Fruit fly (Drosophila melanogaster) whole organism, adult: ENCODE data around the gene t-Grip84.

ENCODE experiments used
- CG11617 ChIP-seq: fragments of 200-800 bp; sonication (Bioruptor generic); optimal IDR thresholded peaks from 2 replicates; lab custom pipeline; 2017; ENCODE audit warnings: mild to moderate bottlenecking, missing biosample characterization, missing genetic modification reagents, missing genetic modification characterization
- CG12768 ChIP-seq: fragments of 200-800 bp; sonication (Bioruptor generic); optimal IDR thresholded peaks from 2 replicates; lab custom pipeline; 2017; ENCODE audit warnings: missing biosample characterization, missing genetic modification characterization, mild to moderate bottlenecking, moderate library complexity, missing genetic modification reagents
- CG14711 ChIP-seq: fragments of 200-800 bp; sonication (Bioruptor generic); optimal IDR thresholded peaks from 2 replicates; lab custom pipeline; 2018; ENCODE audit warnings: missing biosample characterization, mild to moderate bottlenecking, missing genetic modification characterization, moderate library complexity
- CG1620 ChIP-seq: fragments of 200-800 bp; sonication (Bioruptor generic); optimal IDR thresholded peaks from 2 replicates; lab custom pipeline; 2016; ENCODE audit warnings: missing biosample characterization, missing genetic modification characterization
- CG33017 ChIP-seq: fragments of 200-800 bp; sonication (Bioruptor generic); optimal IDR thresholded peaks from 2 replicates; lab custom pipeline; 2018; ENCODE audit warnings: missing biosample characterization, mild to moderate bottlenecking, missing genetic modification characterization, moderate library complexity
- CG5204 ChIP-seq: fragments of 200-800 bp; sonication (Bioruptor generic); optimal IDR thresholded peaks from 2 replicates; lab custom pipeline; 2016; ENCODE audit warnings: missing biosample characterization, missing genetic modification characterization
- CG7045 ChIP-seq: fragments of 200-800 bp; sonication (Bioruptor generic); optimal IDR thresholded peaks from 2 replicates; lab custom pipeline; 2017; ENCODE audit warnings: missing biosample characterization, mild to moderate bottlenecking, missing genetic modification characterization
- CG7101 ChIP-seq: fragments of 200-800 bp; sonication (Bioruptor generic); optimal IDR thresholded peaks from 2 replicates; lab custom pipeline; 2018; ENCODE audit warnings: missing biosample characterization, mild to moderate bottlenecking, missing genetic modification characterization, moderate library complexity
- Clk ChIP-seq: fragments of 200-800 bp; sonication (Bioruptor generic); optimal IDR thresholded peaks from 2 replicates; lab custom pipeline; 2017; ENCODE audit warnings: missing biosample characterization, missing genetic modification characterization
- Crg-1 ChIP-seq: fragments of 200-800 bp; sonication (Bioruptor generic); optimal IDR thresholded peaks from 2 replicates; lab custom pipeline; 2016; ENCODE audit warnings: missing biosample characterization, missing genetic modification characterization
- Hr96 ChIP-seq: fragments of 200-800 bp; sonication (Bioruptor generic); optimal IDR thresholded peaks from 2 replicates; lab custom pipeline; 2016; ENCODE audit warnings: missing biosample characterization, missing genetic modification characterization
- Mnt ChIP-seq: fragments of 200-800 bp; sonication (Bioruptor generic); optimal IDR thresholded peaks from 2 replicates; lab custom pipeline; 2016; ENCODE audit warnings: missing biosample characterization, mild to moderate bottlenecking, missing genetic modification characterization
- bab1 ChIP-seq: fragments of 200-800 bp; sonication (Bioruptor generic); optimal IDR thresholded peaks from 3 replicates; lab custom pipeline; 2019; ENCODE audit warnings: missing biosample characterization, mild to moderate bottlenecking, missing genetic modification characterization, moderate library complexity
- cic ChIP-seq: fragments of 200-800 bp; sonication (Bioruptor generic); optimal IDR thresholded peaks from 2 replicates; lab custom pipeline; 2017; ENCODE audit warnings: missing biosample characterization, mild to moderate bottlenecking, missing genetic modification characterization, moderate library complexity
- cnc ChIP-seq, 2 experiments: fragments of >200 bp; optimal IDR thresholded peaks; 2 replicates each; lab custom pipeline; 2017
- kay ChIP-seq: fragments of 200-800 bp; sonication (Bioruptor generic); peaks from one replicate; lab custom pipeline; 2016; ENCODE audit warnings: missing biosample characterization, missing genetic modification characterization, borderline replicate concordance
- ovo ChIP-seq: fragments of 200-800 bp; sonication (Bioruptor generic); optimal IDR thresholded peaks from 2 replicates; lab custom pipeline; 2016; ENCODE audit warnings: missing biosample characterization, missing genetic modification characterization
- pad ChIP-seq: fragments of 200-800 bp; sonication (Bioruptor generic); optimal IDR thresholded peaks from 3 replicates; lab custom pipeline; 2017; ENCODE audit warnings: missing biosample characterization, missing genetic modification characterization, mild to moderate bottlenecking, moderate library complexity, missing genetic modification reagents
- tj ChIP-seq: fragments of 200-800 bp; sonication (Bioruptor generic); optimal IDR thresholded peaks from 3 replicates; lab custom pipeline; 2017; ENCODE audit warnings: missing biosample characterization, mild to moderate bottlenecking, missing genetic modification characterization, moderate library complexity
- toe ChIP-seq: fragments of 200-800 bp; sonication (Bioruptor generic); optimal IDR thresholded peaks from 2 replicates; lab custom pipeline; 2016; ENCODE audit warnings: missing biosample characterization, missing genetic modification characterization

Gene t-Grip84

DNA sequence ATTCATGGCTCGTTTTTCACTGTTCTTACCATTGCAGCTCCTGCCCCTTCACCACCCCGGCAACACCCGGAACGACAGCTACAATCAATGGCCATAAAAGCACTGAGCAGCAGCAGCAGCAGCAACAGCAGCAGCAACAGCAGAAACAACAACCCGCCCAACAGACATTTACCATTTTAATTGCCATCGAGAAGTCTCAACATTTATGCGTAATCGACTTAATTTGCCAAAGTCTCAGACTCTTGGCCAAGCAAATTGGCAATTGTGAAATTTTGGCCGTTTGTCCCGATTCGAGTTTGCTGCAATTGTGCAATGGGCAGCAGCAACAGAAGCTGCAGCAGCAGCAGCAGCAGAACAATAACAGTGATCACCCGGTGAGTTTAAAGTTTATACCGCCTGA, 33.8 kb upstream of the t-Grip84 start:
- no peak for TF ChIP-seq cnc (optimal IDR thresholded peaks at IDR 0.05; lab: Kevin White, UChicago)
- TF ChIP-seq tj: no peak
- no peak for TF ChIP-seq CG33017 (tag; lab: Kevin White, UChicago)
- no peak for TF ChIP-seq pad (GFP tag; lab: Kevin White, UChicago)
- TF ChIP-seq Hr96 (GFP tag; lab: Kevin White, UChicago): no peak
- TF ChIP-seq bab1 (GFP tag; lab: Kevin White, UChicago): no peak
- no peak for TF ChIP-seq cic (GFP tag; lab: Kevin White, UChicago)
- TF ChIP-seq CG5204 (GFP tag; lab: Kevin White, UChicago): no peak

- TF ChIP-seq CG1620 (GFP tag; lab: Kevin White, UChicago) (no peak), CG14711 (tag; lab: Kevin White, UChicago) (no peak), CG7101 (tag; lab: Kevin White, UChicago) (no peak), pad (GFP tag; lab: Kevin White, UChicago) (no peak), ovo (GFP tag; lab: Kevin White, UChicago) (no peak)
Measured at dm6 chr3L:7617436-7617979, 26.7 kb upstream of the t-Grip84 start.

- no peak for TF ChIP-seq Crg-1 (GFP tag; lab: Kevin White, UChicago)
- no peak for TF ChIP-seq kay (GFP tag; lab: Kevin White, UChicago)
- no peak for TF ChIP-seq CG1620 (GFP tag; lab: Kevin White, UChicago)
- no peak for TF ChIP-seq CG14711 (tag; lab: Kevin White, UChicago)
- no peak for TF ChIP-seq CG11617 (GFP tag; lab: Kevin White, UChicago)
- TF ChIP-seq cic (GFP tag; lab: Kevin White, UChicago): no peak
- no peak for TF ChIP-seq Mnt (GFP tag; lab: Kevin White, UChicago)
- TF ChIP-seq cnc (optimal IDR thresholded peaks at IDR 0.05; lab: Kevin White, UChicago): no peak
- no peak for TF ChIP-seq CG12768 (GFP tag; lab: Kevin White, UChicago)
- TF ChIP-seq ovo (GFP tag; lab: Kevin White, UChicago): no peak
- no peak for TF ChIP-seq CG7101 (tag; lab: Kevin White, UChicago)
- no peak for TF ChIP-seq toe
- TF ChIP-seq Clk (GFP tag; lab: Kevin White, UChicago): no peak
- TF ChIP-seq Hr96 (GFP tag; lab: Kevin White, UChicago): no peak
Measured at dm6 chr3L:7614226-7614625, 23.4 kb upstream of the t-Grip84 start.

DNA sequence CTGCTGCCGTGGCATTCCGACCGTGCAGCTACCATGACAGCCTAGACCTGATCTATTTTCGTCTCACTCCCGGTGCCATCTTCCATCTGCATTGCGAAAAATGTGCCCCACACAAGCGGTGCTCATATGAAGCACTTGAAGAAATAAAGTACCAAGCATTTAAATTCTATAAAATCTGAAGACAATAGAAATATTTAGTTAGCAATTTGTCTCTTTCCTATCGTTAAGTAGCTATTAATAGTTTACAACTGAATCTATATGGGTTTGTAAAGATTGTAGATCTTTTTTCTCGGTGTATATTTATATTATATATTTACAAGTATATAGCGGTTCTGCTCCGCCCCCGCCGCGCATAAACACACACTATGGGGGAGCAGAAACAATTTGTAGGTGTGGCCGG, 20.4 kb upstream of the t-Grip84 start:
- TF ChIP-seq CG5204 (GFP tag; lab: Kevin White, UChicago): no peak
- no peak for TF ChIP-seq Mnt (GFP tag; lab: Kevin White, UChicago)
- TF ChIP-seq CG7101 (tag; lab: Kevin White, UChicago): no peak
- TF ChIP-seq cic (GFP tag; lab: Kevin White, UChicago): no peak
- TF ChIP-seq CG11617 (GFP tag; lab: Kevin White, UChicago): no peak
- TF ChIP-seq Crg-1 (GFP tag; lab: Kevin White, UChicago): no peak
- TF ChIP-seq cnc (optimal IDR thresholded peaks at IDR 0.05; lab: Kevin White, UChicago): no peak
- TF ChIP-seq CG7045 (GFP tag; lab: Kevin White, UChicago): no peak
- no peak for TF ChIP-seq Hr96 (GFP tag; lab: Kevin White, UChicago)
- no peak for TF ChIP-seq CG12768 (GFP tag; lab: Kevin White, UChicago)
- no peak for TF ChIP-seq kay (GFP tag; lab: Kevin White, UChicago)
- no peak for TF ChIP-seq bab1 (GFP tag; lab: Kevin White, UChicago)
- no peak for TF ChIP-seq Clk (GFP tag; lab: Kevin White, UChicago)
- TF ChIP-seq toe: no peak
- TF ChIP-seq tj: no peak
- no peak for TF ChIP-seq CG33017 (tag; lab: Kevin White, UChicago)
- no peak for TF ChIP-seq pad (GFP tag; lab: Kevin White, UChicago)
- TF ChIP-seq CG14711 (tag; lab: Kevin White, UChicago): no peak
- TF ChIP-seq CG1620 (GFP tag; lab: Kevin White, UChicago): no peak
- TF ChIP-seq ovo (GFP tag; lab: Kevin White, UChicago): no peak

DNA sequence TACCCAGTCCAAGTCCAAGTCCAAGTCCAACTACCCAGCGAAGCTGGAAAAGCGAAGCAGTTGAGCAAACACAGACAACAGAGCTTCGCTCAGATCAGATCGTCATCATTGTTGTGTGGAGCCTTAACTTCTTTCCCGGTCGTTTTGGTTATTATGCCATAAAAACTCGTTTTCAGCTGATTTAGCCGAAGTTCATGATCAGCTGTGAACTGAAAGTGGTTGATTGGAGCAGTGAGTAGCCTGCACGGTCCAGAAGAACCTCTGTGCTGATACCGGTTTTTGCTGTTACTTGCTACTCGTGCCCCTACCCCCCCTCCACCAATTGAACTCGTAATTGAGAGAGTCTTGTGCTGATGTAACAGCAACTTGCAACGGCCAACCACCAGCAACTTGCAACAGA, 19.7 kb upstream of the t-Grip84 start:
- TF ChIP-seq CG14711 (tag; lab: Kevin White, UChicago) (no peak), Clk (GFP tag; lab: Kevin White, UChicago) (no peak), cic (GFP tag; lab: Kevin White, UChicago) (no peak), CG33017 (tag; lab: Kevin White, UChicago) (no peak), kay (GFP tag; lab: Kevin White, UChicago) (no peak), toe (no peak), Hr96 (GFP tag; lab: Kevin White, UChicago) (no peak), CG1620 (GFP tag; lab: Kevin White, UChicago) (no peak), pad (GFP tag; lab: Kevin White, UChicago) (no peak), CG12768 (GFP tag; lab: Kevin White, UChicago) (no peak), bab1 (GFP tag; lab: Kevin White, UChicago) (no peak), CG5204 (GFP tag; lab: Kevin White, UChicago) (no peak), CG7045 (GFP tag; lab: Kevin White, UChicago) (no peak), cnc (optimal IDR thresholded peaks at IDR 0.05; lab: Kevin White, UChicago) (no peak), CG7101 (tag; lab: Kevin White, UChicago) (no peak), CG11617 (GFP tag; lab: Kevin White, UChicago) (no peak), ovo (GFP tag; lab: Kevin White, UChicago) (no peak), Crg-1 (GFP tag; lab: Kevin White, UChicago) (no peak), tj (no peak)
